Worm (Caenorhabditis elegans) whole organism, young adult: Measurements from ENCODE around the gene hadb-1.

Experiments
- attf-3 ChIP-seq: fragments of 200-800 bp; sonication (Bioruptor generic); conservative IDR thresholded peaks from 2 replicates; pipeline ENCODE4 v1.3.6; 2022; ENCODE audit warnings: missing genetic modification reagents, missing genetic modification characterization, missing compliant biosample characterization
- madf-6 ChIP-seq: fragments of 200-800 bp; sonication (Bioruptor generic); IDR thresholded peaks from 2 replicates; pipeline ENCODE4 v1.3.6; 2022; ENCODE audit warnings: missing genetic modification reagents, missing genetic modification characterization, missing compliant biosample characterization
- madf-8 ChIP-seq: fragments of 200-800 bp; sonication (Bioruptor generic); conservative IDR thresholded peaks from 2 replicates; pipeline ENCODE4 v1.3.6; 2022; ENCODE audit warnings: missing genetic modification reagents, missing genetic modification characterization, missing compliant biosample characterization
- nfya-2 ChIP-seq: fragments of 200-800 bp; sonication (Bioruptor generic); IDR thresholded peaks from 2 replicates; pipeline ENCODE4 v1.3.6; 2022; ENCODE audit warnings: missing genetic modification reagents, missing genetic modification characterization, missing compliant biosample characterization
- rec-8 ChIP-seq, 2 experiments: sonication (generic microtip); optimal IDR thresholded peaks; 2 replicates each; lab custom pipeline; 2016; ENCODE audit warnings: mild to moderate bottlenecking in 2 of 2, missing genetic modification characterization in 2 of 2, missing genetic modification reagents in 2 of 2, missing genotype in 2 of 2, missing biosample characterization in 1 of 2, missing compliant biosample characterization in 1 of 2, moderate library complexity in 1 of 2
- ztf-26 ChIP-seq: sonication (generic microtip); optimal IDR thresholded peaks from 2 replicates; lab custom pipeline; 2017; ENCODE audit warnings: missing genetic modification characterization, missing compliant biosample characterization

DNA sequence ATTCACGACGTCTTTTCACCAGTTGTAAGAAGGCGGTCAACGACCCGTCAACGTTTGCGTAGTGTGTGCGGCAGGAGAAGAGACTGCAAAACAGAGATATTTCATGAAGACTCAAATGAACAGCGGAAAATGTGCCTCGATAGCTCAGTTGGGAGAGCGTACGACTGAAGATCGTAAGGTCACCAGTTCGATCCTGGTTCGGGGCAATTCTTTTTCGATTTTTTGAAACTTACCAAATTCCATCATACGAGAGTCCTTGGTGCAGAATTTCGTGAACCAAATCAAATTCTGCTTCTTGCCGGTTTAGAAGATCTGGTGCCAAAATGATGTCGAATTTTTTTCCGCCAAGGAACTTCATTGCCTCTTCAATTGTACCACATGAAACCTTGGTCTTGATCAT, 35.4 kb downstream of the hadb-1 start:
- TF ChIP-seq nfya-2 (GFP tag; lab: Robert Waterston, UW) (no peak), madf-6 (GFP tag; lab: Robert Waterston, UW) (peak; percentile 40; the same call in 1 of the 2 replicates), rec-8 (tag; optimal IDR thresholded peaks at IDR 0.05; lab: Kevin White, UChicago) (no peak), madf-8 (no peak), attf-3 (GFP tag; lab: Robert Waterston, UW) (no peak), ztf-26 (tag; lab: Kevin White, UChicago) (peak; percentile 37)
